Worm (Caenorhabditis elegans) whole organism, midembryonic: ENCODE measurements around the gene ZC190.5.

ENCODE experiments used
- T22C8.4 ChIP-seq: fragments of 200-800 bp; sonication (Bioruptor generic); IDR thresholded peaks from 2 replicates; pipeline ENCODE4 v1.3.6; 2022; ENCODE audit warnings: missing genetic modification characterization, missing compliant biosample characterization
- cog-1 ChIP-seq: sonication (generic microtip); optimal IDR thresholded peaks from 2 replicates; lab custom pipeline; 2016; ENCODE audit warnings: missing genetic modification characterization, missing compliant biosample characterization
- flt-1 ChIP-seq: fragments of 200-800 bp; sonication (Bioruptor generic); IDR thresholded peaks from 2 replicates; pipeline ENCODE4 v1.3.6; 2022; ENCODE audit warnings: missing genetic modification characterization, missing compliant biosample characterization
- klf-2 ChIP-seq: fragments of 200-800 bp; sonication (Bioruptor generic); conservative IDR thresholded peaks from 2 replicates; pipeline ENCODE4 v1.3.6; 2022; ENCODE audit warnings: missing genetic modification reagents, missing genetic modification characterization, missing compliant biosample characterization
- med-1 ChIP-seq: sonication (generic microtip); optimal IDR thresholded peaks from 2 replicates; lab custom pipeline; 2017; ENCODE audit warnings: missing genetic modification characterization, mild to moderate bottlenecking, missing compliant biosample characterization, antibody characterized with exemption, missing genetic modification reagents; ENCODE audit not compliant: insufficient read depth
- ref-1 ChIP-seq: fragments of 200-800 bp; sonication (Bioruptor generic); conservative IDR thresholded peaks from 2 replicates; pipeline ENCODE4 v1.3.6; 2022; ENCODE audit warnings: missing genetic modification reagents, missing genetic modification characterization, missing compliant biosample characterization
- tab-1 ChIP-seq: fragments of 200-800 bp; sonication (Bioruptor generic); IDR thresholded peaks from 2 replicates; pipeline ENCODE4 v1.3.6; 2022; ENCODE audit warnings: missing genetic modification characterization, missing compliant biosample characterization
- ztf-23 ChIP-seq: fragments of 200-800 bp; sonication (Bioruptor generic); IDR thresholded peaks from 2 replicates; pipeline ENCODE4 v1.3.6; 2022; ENCODE audit warnings: missing genetic modification reagents, missing genetic modification characterization, missing compliant biosample characterization
- ztf-29 ChIP-seq: fragments of 200-800 bp; sonication (Bioruptor generic); IDR thresholded peaks from 2 replicates; pipeline ENCODE4 v1.3.6; 2022; ENCODE audit warnings: missing genetic modification reagents, missing genetic modification characterization, missing compliant biosample characterization

Gene ZC190.5

ce11 chrV:8629029-8629428 is 44.4 kb downstream of the ZC190.5 start, which contains the start of gene F41E6.12:
TSS of gene F41E6.12 (minus strand) at chrV:8629129.
- TF ChIP-seq T22C8.4 (GFP tag; lab: Robert Waterston, UW) (no peak), ztf-23 (GFP tag; lab: Robert Waterston, UW) (no peak), flt-1 (GFP tag; lab: Robert Waterston, UW) (no peak), klf-2 (GFP tag; lab: Robert Waterston, UW) (no peak)

DNA sequence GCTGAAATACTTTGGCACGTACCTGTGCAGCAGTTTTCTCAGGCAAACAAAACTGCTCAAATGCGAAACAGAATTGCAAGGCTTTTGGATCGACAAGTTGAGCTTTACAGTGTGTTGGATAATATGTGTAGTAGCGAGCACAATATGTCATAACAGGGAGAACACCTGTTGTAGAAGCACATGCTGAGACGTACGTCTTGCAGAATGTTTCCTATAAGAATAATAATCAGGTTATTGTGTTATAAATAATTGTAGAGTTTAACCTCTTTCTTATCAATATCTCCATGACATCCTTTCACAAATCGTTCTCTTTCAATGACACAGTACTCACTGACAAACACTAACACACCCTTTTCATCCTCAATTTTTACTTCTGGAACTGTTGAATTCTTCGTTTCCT is 45.8 kb downstream of the ZC190.5 start:
- TF ChIP-seq tab-1 (GFP tag; lab: Robert Waterston, UW) (no peak), T22C8.4 (GFP tag; lab: Robert Waterston, UW) (no peak), ref-1 (GFP tag; lab: Robert Waterston, UW) (no peak), klf-2 (GFP tag; lab: Robert Waterston, UW) (no peak), ztf-29 (no peak), cog-1 (tag; lab: Kevin White, UChicago) (no peak), flt-1 (GFP tag; lab: Robert Waterston, UW) (no peak), med-1 (GFP tag; lab: Kevin White, UChicago) (no peak)

ce11 chrV:8626406-8626805 is 47.0 kb downstream of the ZC190.5 start:
- no peak for TF ChIP-seq ztf-29
- no peak for TF ChIP-seq T22C8.4 (GFP tag; lab: Robert Waterston, UW)
- TF ChIP-seq med-1 (GFP tag; lab: Kevin White, UChicago) = no peak
- TF ChIP-seq ztf-23 (GFP tag; lab: Robert Waterston, UW) = no peak
- no peak for TF ChIP-seq tab-1 (GFP tag; lab: Robert Waterston, UW)
- TF ChIP-seq cog-1 (tag; lab: Kevin White, UChicago) = no peak
- no peak for TF ChIP-seq ref-1 (GFP tag; lab: Robert Waterston, UW)
- TF ChIP-seq klf-2 (GFP tag; lab: Robert Waterston, UW) = no peak
- TF ChIP-seq flt-1 (GFP tag; lab: Robert Waterston, UW) = no peak

DNA sequence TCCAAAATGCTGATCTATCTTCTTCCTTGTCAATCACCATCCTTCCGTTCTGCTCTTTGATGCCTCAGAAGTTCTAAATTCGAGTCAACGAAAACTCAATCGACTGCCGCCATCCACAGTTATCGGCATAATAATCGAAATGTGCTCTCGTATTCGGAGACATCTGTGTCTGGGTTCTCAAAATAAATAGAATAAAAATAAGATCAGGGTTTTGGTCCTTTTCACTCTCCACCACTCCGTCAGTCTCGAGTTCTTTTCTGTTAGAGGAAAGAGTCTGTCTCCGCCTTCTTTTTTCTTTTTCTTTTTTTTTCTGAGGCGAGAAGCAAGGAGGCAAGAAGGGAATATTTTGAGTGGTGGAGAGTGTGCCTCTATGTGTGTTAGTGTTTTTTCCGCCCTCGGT is 49.6 kb downstream of the ZC190.5 start, which contains the start of gene F41E6.17:
Gene F41E6.17 (plus strand): TSS at position 348 of the 400 bp plus-strand sequence.
- TF ChIP-seq flt-1 (GFP tag; lab: Robert Waterston, UW) (no peak), ztf-29 (no peak), T22C8.4 (GFP tag; lab: Robert Waterston, UW) (no peak), ztf-23 (GFP tag; lab: Robert Waterston, UW) (no peak), ref-1 (GFP tag; lab: Robert Waterston, UW) (no peak), tab-1 (GFP tag; lab: Robert Waterston, UW) (no peak)

DNA sequence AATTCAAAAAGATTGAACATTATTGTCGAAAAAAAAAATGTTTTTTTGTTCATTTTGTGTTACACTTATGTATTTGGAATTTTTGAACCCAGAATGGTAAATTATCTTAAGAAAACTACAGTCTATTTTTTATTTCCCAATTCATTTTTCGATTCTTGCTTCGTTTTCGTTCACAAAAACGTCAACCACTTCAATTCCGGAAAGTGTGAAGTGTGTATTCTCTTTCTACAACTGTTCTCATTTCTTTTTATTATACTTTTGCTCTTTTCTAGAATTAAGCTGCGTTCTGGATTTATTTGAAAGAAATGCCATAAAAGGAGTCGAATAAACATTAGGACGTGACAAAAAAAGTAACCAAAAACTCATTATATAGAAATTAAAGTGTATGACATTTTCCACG is 51.1 kb downstream of the ZC190.5 start, which contains the start of gene F41E6.1:
Gene F41E6.1 (plus strand): TSS at position 301 of the 400 bp plus-strand sequence.
- no peak for TF ChIP-seq ztf-23 (GFP tag; lab: Robert Waterston, UW)
- no peak for TF ChIP-seq T22C8.4 (GFP tag; lab: Robert Waterston, UW)
- TF ChIP-seq ref-1 (GFP tag; lab: Robert Waterston, UW) = no peak
- no peak for TF ChIP-seq flt-1 (GFP tag; lab: Robert Waterston, UW)
- TF ChIP-seq med-1 (GFP tag; lab: Kevin White, UChicago) = no peak
- TF ChIP-seq cog-1 (tag; lab: Kevin White, UChicago) = no peak
- no peak for TF ChIP-seq tab-1 (GFP tag; lab: Robert Waterston, UW)
- TF ChIP-seq ztf-29 = no peak
- no peak for TF ChIP-seq klf-2 (GFP tag; lab: Robert Waterston, UW)
